Worm (Caenorhabditis elegans): Measurements from ENCODE around the gene acs-6.

ce11 chrII:7099231-7099630, 37.4 kb downstream of the acs-6 start:
- TF ChIP-seq hmg-1.2 (GFP tag; IDR thresholded peaks at IDR 0.05) (0 out of 2 replicates have a peak, but pooled peaks have one; percentile 7), let-607 (tag; optimal IDR thresholded peaks at IDR 0.05) (no peak), snpc-1.1 (tag; optimal IDR thresholded peaks at IDR 0.05; ENCODE audit: insufficient read depth) (no peak), hrde-1 (tag; optimal IDR thresholded peaks at IDR 0.05; ENCODE audit: borderline replicate concordance) (no peak), hlh-12 (tag; optimal IDR thresholded peaks at IDR 0.05) (no peak), lag-1 (GFP tag; IDR thresholded peaks at IDR 0.05) (no peak), snpc-4 (GFP tag; optimal IDR thresholded peaks at IDR 0.05) (no peak), snpc-4 (tag; optimal IDR thresholded peaks at IDR 0.05) (no peak), ceh-79 (tag; optimal IDR thresholded peaks at IDR 0.05) (no peak), zfh-2 (GFP tag; conservative IDR thresholded peaks at IDR 0.05) (no peak), ets-4 (GFP tag; optimal IDR thresholded peaks at IDR 0.05) (no peak), unc-62 (GFP tag; optimal IDR thresholded peaks at IDR 0.05) (no peak), T07F8.4 (tag; optimal IDR thresholded peaks at IDR 0.05) (no peak), ceh-91 (GFP tag; IDR thresholded peaks at IDR 0.05) (no peak)
